Worm (Caenorhabditis elegans) whole organism, L4/young adult: ENCODE data around the gene mcm-3.

Experiments
- dao-5 ChIP-seq: sonication (generic microtip); optimal IDR thresholded peaks from 2 replicates; lab custom pipeline; 2016; ENCODE audit warnings: missing genotype, missing genetic modification characterization, moderate library complexity, missing compliant biosample characterization
- him-1 ChIP-seq: sonication (generic microtip); optimal IDR thresholded peaks from 2 replicates; lab custom pipeline; 2016; ENCODE audit warnings: missing genotype, missing genetic modification reagents, missing genetic modification characterization, missing compliant biosample characterization

DNA sequence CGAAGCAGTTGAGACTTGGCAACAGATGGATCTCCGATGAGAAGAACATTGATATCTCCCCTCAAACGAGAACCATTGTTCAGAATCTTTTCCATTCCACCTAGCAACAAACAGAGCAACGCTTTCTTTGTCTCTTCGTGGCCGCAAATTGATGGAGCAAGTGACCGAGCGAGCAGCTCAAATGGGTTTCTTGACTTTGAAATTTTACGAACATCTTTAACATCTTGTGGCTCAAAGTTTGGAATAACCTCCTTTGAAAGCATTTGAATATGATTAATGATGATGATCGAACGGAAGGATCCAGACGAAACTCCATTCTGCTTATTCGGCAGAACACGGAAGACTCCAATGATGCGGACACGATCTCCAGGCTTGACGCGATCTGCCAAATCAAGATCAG lies 976 bp downstream of the mcm-3 start:
- no peak for TF ChIP-seq dao-5 (tag; lab: Kevin White, UChicago)
- TF ChIP-seq him-1, result no peak
